Worm (Caenorhabditis elegans) whole organism, L4 larva: ENCODE results near the gene F32D8.8.

Experiments used
- aly-2 ChIP-seq: sonication (generic microtip); optimal IDR thresholded peaks from 2 replicates; lab custom pipeline; 2018; ENCODE audit warnings: missing biosample characterization, missing genetic modification characterization
- cey-2 ChIP-seq: sonication (generic microtip); optimal IDR thresholded peaks from 3 replicates; lab custom pipeline; 2017; ENCODE audit warnings: missing genetic modification characterization, mild to moderate bottlenecking, missing compliant biosample characterization, antibody characterized with exemption, borderline replicate concordance; ENCODE audit not compliant: insufficient read depth
- egl-27 ChIP-seq: sonication (generic microtip); optimal IDR thresholded peaks from 3 replicates; lab custom pipeline; 2017; ENCODE audit warnings: missing biosample characterization, missing genetic modification reagents, missing genetic modification characterization
- hlh-11 ChIP-seq: fragments of 200-800 bp; sonication (Bioruptor generic); optimal IDR thresholded peaks from 2 replicates; lab custom pipeline; 2018; ENCODE audit warnings: mild to moderate bottlenecking, missing genetic modification characterization, missing compliant biosample characterization
- lin-15B ChIP-seq: fragments of 150-350 bp; sonication (generic microtip); optimal IDR thresholded peaks from 3 replicates; lab custom pipeline; 2014; ENCODE audit warnings: missing biosample characterization, missing genetic modification characterization
- lin-38 ChIP-seq: fragments of 200-800 bp; sonication (Bioruptor generic); IDR thresholded peaks from 2 replicates; pipeline ENCODE4 v1.3.6; 2022; ENCODE audit warnings: missing genetic modification reagents, missing genetic modification characterization, missing compliant biosample characterization
- madf-9 ChIP-seq: fragments of 200-800 bp; sonication (Bioruptor generic); conservative IDR thresholded peaks from 2 replicates; pipeline ENCODE4 v1.3.6; 2022; ENCODE audit warnings: missing genetic modification reagents, missing genetic modification characterization, missing compliant biosample characterization
- nhr-10 ChIP-seq: fragments of 150-350 bp; optimal IDR thresholded peaks from 2 replicates; lab custom pipeline; 2014; ENCODE audit warnings: missing biosample characterization, missing genetic modification characterization
- nhr-11 ChIP-seq: fragments of 150-350 bp; optimal IDR thresholded peaks from 2 replicates; lab custom pipeline; 2014; ENCODE audit warnings: missing biosample characterization, missing genetic modification characterization
- pqm-1 ChIP-seq: sonication (generic microtip); optimal IDR thresholded peaks from 2 replicates; lab custom pipeline; 2017; ENCODE audit warnings: missing biosample characterization, missing genetic modification characterization
- snpc-4 ChIP-seq: fragments of 150-350 bp; optimal IDR thresholded peaks from 2 replicates; lab custom pipeline; 2014; ENCODE audit warnings: missing biosample characterization, missing genetic modification characterization
- unc-62 ChIP-seq, 3 experiments: fragments of 150-350 bp in 1 of 3; sonication (generic microtip); optimal IDR thresholded peaks in 2 of 3; peaks in 1 of 3; 1 replicate in 1 of 3; 2 replicates in 2 of 3; lab custom pipeline; 2014 to 2017; ENCODE audit warnings: missing biosample characterization in 3 of 3, missing genetic modification characterization in 3 of 3, missing genetic modification reagents in 3 of 3, missing genotype in 1 of 3
- zag-1 ChIP-seq: fragments of 150-350 bp; optimal IDR thresholded peaks from 2 replicates; lab custom pipeline; 2014; ENCODE audit warnings: missing biosample characterization, missing genetic modification characterization

ce11 chrV:10941150-10941549, 38.6 kb upstream of the F32D8.8 start, which contains the start of gene F17C11.26:
- TF ChIP-seq egl-27 (tag; lab: Kevin White, UChicago) = no peak
- TF ChIP-seq pqm-1 (tag; lab: Kevin White, UChicago) = no peak
- no peak for TF ChIP-seq cey-2 (tag; lab: Kevin White, UChicago)
- TF ChIP-seq hlh-11 (tag; lab: Kevin White, UChicago) = no peak
- no peak for TF ChIP-seq zag-1 (tag; lab: Kevin White, UChicago)
- TF ChIP-seq unc-62 (GFP tag; optimal IDR thresholded peaks at IDR 0.05 in 1 of 2; lab: Kevin White, UChicago) = no peak
- no peak for TF ChIP-seq unc-62 (tag; optimal IDR thresholded peaks at IDR 0.05; lab: Kevin White, UChicago)
- TF ChIP-seq madf-9 (GFP tag; lab: Robert Waterston, UW) = no peak
- TF ChIP-seq lin-15B (tag; lab: Kevin White, UChicago) = no peak
- no peak for TF ChIP-seq nhr-10 (tag; lab: Kevin White, UChicago)
- no peak for TF ChIP-seq lin-38 (GFP tag; lab: Robert Waterston, UW)
- TF ChIP-seq nhr-11 (tag; lab: Kevin White, UChicago) = no peak
- TF ChIP-seq snpc-4 (tag; lab: Kevin White, UChicago) = no peak
- no peak for TF ChIP-seq aly-2 (tag; lab: Kevin White, UChicago)
